Worm (Caenorhabditis elegans): ENCODE data around the gene pals-20.

pals-20 gene

ce11 chrIII:1421436-1421835 is 33.3 kb upstream of the pals-20 start:
- no peak for TF ChIP-seq tbx-11 (GFP tag; IDR thresholded peaks at IDR 0.05)

ce11 chrIII:1419700-1420356 is 31.7 kb upstream of the pals-20 start:
- TF ChIP-seq sea-1 (GFP tag; conservative IDR thresholded peaks at IDR 0.05) (no peak), tra-4 (tag; optimal IDR thresholded peaks at IDR 0.05) (peak; percentile 69), ceh-13 (GFP tag; optimal IDR thresholded peaks at IDR 0.05) (no peak), hmg-4 (GFP tag; optimal IDR thresholded peaks at IDR 0.05) (peak; percentile 29)

ce11 chrIII:1419146-1419636 is 31.1 kb upstream of the pals-20 start, which contains the start of gene Y82E9BR.3:
TSS of gene Y82E9BR.3 (plus strand) at chrIII:1419196.
- TF ChIP-seq ceh-13 (GFP tag; optimal IDR thresholded peaks at IDR 0.05) (no peak), tbx-11 (GFP tag; IDR thresholded peaks at IDR 0.05) (no peak), ceh-36 (tag; optimal IDR thresholded peaks at IDR 0.05) (no peak), hnd-1 (tag; optimal IDR thresholded peaks at IDR 0.05) (no peak), flt-1 (GFP tag; IDR thresholded peaks at IDR 0.05) (no peak), tra-4 (tag; optimal IDR thresholded peaks at IDR 0.05) (no peak), hmbx-1 (tag; optimal IDR thresholded peaks at IDR 0.05) (no peak), B0310.2 (tag; optimal IDR thresholded peaks at IDR 0.05) (no peak), hmg-4 (GFP tag; optimal IDR thresholded peaks at IDR 0.05) (no peak), scrt-1 (GFP tag; IDR thresholded peaks at IDR 0.05) (no peak), ets-7 (tag; optimal IDR thresholded peaks at IDR 0.05) (no peak), tbx-37 (GFP tag; conservative IDR thresholded peaks at IDR 0.05) (no peak), F13C5.2 (tag; optimal IDR thresholded peaks at IDR 0.05) (no peak), pes-1 (GFP tag; IDR thresholded peaks at IDR 0.05) (no peak), sea-1 (GFP tag; conservative IDR thresholded peaks at IDR 0.05) (no peak)

DNA sequence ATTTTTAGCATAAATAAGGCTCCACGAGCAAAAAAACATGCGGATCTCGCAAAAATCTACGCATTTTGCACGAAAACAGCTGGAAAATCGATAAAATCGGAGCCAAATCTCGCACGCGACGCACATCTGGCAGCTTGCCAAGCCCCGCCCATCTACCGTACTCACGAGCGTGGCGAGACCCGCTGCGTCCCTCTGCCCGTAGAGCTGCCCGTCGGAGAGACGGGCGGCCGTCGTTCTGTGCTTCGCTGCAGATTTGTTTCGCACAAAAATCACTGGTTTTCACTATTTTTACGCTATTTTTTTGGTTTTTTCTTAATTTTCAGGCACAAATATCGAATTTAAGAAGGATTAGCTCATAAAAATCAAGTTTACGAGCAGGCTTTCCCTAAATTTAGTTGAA is 30.6 kb upstream of the pals-20 start:
- TF ChIP-seq hmbx-1 (tag; optimal IDR thresholded peaks at IDR 0.05), result no peak
- TF ChIP-seq tbx-37 (GFP tag; conservative IDR thresholded peaks at IDR 0.05), result 0 out of 2 replicates have a peak, but pooled peaks have one; percentile 16
- peak; percentile 53 for TF ChIP-seq F13C5.2 (tag; optimal IDR thresholded peaks at IDR 0.05)
- TF ChIP-seq pes-1 (GFP tag; IDR thresholded peaks at IDR 0.05), result 0 out of 2 replicates have a peak, but pooled peaks have one; percentile 19
- TF ChIP-seq sea-1 (GFP tag; conservative IDR thresholded peaks at IDR 0.05), result 0 out of 2 replicates have a peak, but pooled peaks have one; percentile 35
- no peak for TF ChIP-seq aly-1 (tag; optimal IDR thresholded peaks at IDR 0.05)

- TF ChIP-seq tra-4 (tag; optimal IDR thresholded peaks at IDR 0.05) (no peak), hmg-4 (GFP tag; optimal IDR thresholded peaks at IDR 0.05) (no peak), ceh-13 (GFP tag; optimal IDR thresholded peaks at IDR 0.05) (no peak), pes-1 (GFP tag; IDR thresholded peaks at IDR 0.05) (no peak), sea-1 (GFP tag; conservative IDR thresholded peaks at IDR 0.05) (no peak), F13C5.2 (tag; optimal IDR thresholded peaks at IDR 0.05) (no peak), tbx-11 (GFP tag; IDR thresholded peaks at IDR 0.05) (no peak), ama-1 (optimal IDR thresholded peaks at IDR 0.05) (no peak), hmbx-1 (tag; optimal IDR thresholded peaks at IDR 0.05) (no peak), B0310.2 (tag; optimal IDR thresholded peaks at IDR 0.05) (no peak), flt-1 (GFP tag; IDR thresholded peaks at IDR 0.05) (no peak), ceh-36 (tag; optimal IDR thresholded peaks at IDR 0.05) (no peak), aly-1 (tag; optimal IDR thresholded peaks at IDR 0.05) (no peak), ets-7 (tag; optimal IDR thresholded peaks at IDR 0.05) (no peak), hnd-1 (tag; optimal IDR thresholded peaks at IDR 0.05) (no peak)
Measured at ce11 chrIII:1417090-1417489, 29.0 kb upstream of the pals-20 start, which contains the start of gene elc-1. TSS of gene elc-1 (minus strand) at chrIII:1417190.

- TF ChIP-seq pes-1 (GFP tag; IDR thresholded peaks at IDR 0.05), result no peak
- no peak for TF ChIP-seq B0310.2 (tag; optimal IDR thresholded peaks at IDR 0.05)
- no peak for TF ChIP-seq hmg-4 (GFP tag; optimal IDR thresholded peaks at IDR 0.05)
- TF ChIP-seq flt-1 (GFP tag; IDR thresholded peaks at IDR 0.05), result no peak
- TF ChIP-seq ceh-36 (tag; optimal IDR thresholded peaks at IDR 0.05), result no peak
- no peak for TF ChIP-seq ama-1 (optimal IDR thresholded peaks at IDR 0.05)
- TF ChIP-seq F13C5.2 (tag; optimal IDR thresholded peaks at IDR 0.05), result no peak
- no peak for TF ChIP-seq tra-4 (tag; optimal IDR thresholded peaks at IDR 0.05)
- TF ChIP-seq hmbx-1 (tag; optimal IDR thresholded peaks at IDR 0.05), result no peak
- TF ChIP-seq tbx-37 (GFP tag; conservative IDR thresholded peaks at IDR 0.05), result no peak
- no peak for TF ChIP-seq aly-1 (tag; optimal IDR thresholded peaks at IDR 0.05)
- no peak for TF ChIP-seq hnd-1 (tag; optimal IDR thresholded peaks at IDR 0.05)
- TF ChIP-seq sea-1 (GFP tag; conservative IDR thresholded peaks at IDR 0.05), result no peak
- no peak for TF ChIP-seq ets-7 (tag; optimal IDR thresholded peaks at IDR 0.05)
- no peak for TF ChIP-seq scrt-1 (GFP tag; IDR thresholded peaks at IDR 0.05)
- TF ChIP-seq tbx-11 (GFP tag; IDR thresholded peaks at IDR 0.05), result no peak
- no peak for TF ChIP-seq ceh-13 (GFP tag; optimal IDR thresholded peaks at IDR 0.05)
Measured at ce11 chrIII:1416571-1416970, 28.4 kb upstream of the pals-20 start.

ce11 chrIII:1413890-1414613 is 25.9 kb upstream of the pals-20 start, which contains the start of gene Y82E9BR.14:
TSS of gene Y82E9BR.14 (minus strand) at chrIII:1414116.
- no peak for TF ChIP-seq hnd-1 (tag; optimal IDR thresholded peaks at IDR 0.05)
- TF ChIP-seq aly-1 (tag; optimal IDR thresholded peaks at IDR 0.05), result no peak
- no peak for TF ChIP-seq hmbx-1 (tag; optimal IDR thresholded peaks at IDR 0.05)
- TF ChIP-seq pes-1 (GFP tag; IDR thresholded peaks at IDR 0.05), result no peak
- TF ChIP-seq ama-1 (optimal IDR thresholded peaks at IDR 0.05), result no peak
- TF ChIP-seq scrt-1 (GFP tag; IDR thresholded peaks at IDR 0.05), result no peak
- no peak for TF ChIP-seq tra-4 (tag; optimal IDR thresholded peaks at IDR 0.05)
- no peak for TF ChIP-seq flt-1 (GFP tag; IDR thresholded peaks at IDR 0.05)
- TF ChIP-seq tbx-37 (GFP tag; conservative IDR thresholded peaks at IDR 0.05), result no peak
- no peak for TF ChIP-seq ets-7 (tag; optimal IDR thresholded peaks at IDR 0.05)
- TF ChIP-seq tbx-11 (GFP tag; IDR thresholded peaks at IDR 0.05), result no peak
- no peak for TF ChIP-seq ceh-36 (tag; optimal IDR thresholded peaks at IDR 0.05)
